Fruit fly (Drosophila melanogaster) whole organism, pupa: ENCODE measurements around the gene eEF1gamma.

Source experiments
- CG10348 ChIP-seq: fragments of 200-800 bp; sonication (Bioruptor generic); IDR thresholded peaks from 2 replicates; pipeline ENCODE4 v1.3.6; 2022; ENCODE audit warnings: missing biosample characterization, missing genetic modification characterization
- CG12605 ChIP-seq: fragments of 200-800 bp; sonication (Bioruptor generic); IDR thresholded peaks from 2 replicates; pipeline ENCODE4 v1.3.6; 2022; ENCODE audit warnings: missing biosample characterization, missing genetic modification characterization
- CG13204 ChIP-seq: fragments of 200-800 bp; sonication (Bioruptor generic); optimal IDR thresholded peaks from 2 replicates; lab custom pipeline; 2018; ENCODE audit warnings: missing biosample characterization, mild to moderate bottlenecking, missing genetic modification characterization, moderate library complexity
- CG14655 ChIP-seq: fragments of 200-800 bp; sonication (Bioruptor generic); optimal IDR thresholded peaks from 3 replicates; lab custom pipeline; 2017; ENCODE audit warnings: mild to moderate bottlenecking, missing biosample characterization, missing genetic modification reagents, missing genetic modification characterization
- CG15710 ChIP-seq: fragments of 200-800 bp; sonication (Bioruptor generic); optimal IDR thresholded peaks from 2 replicates; lab custom pipeline; 2018; ENCODE audit warnings: missing biosample characterization, mild to moderate bottlenecking, missing genetic modification characterization, moderate library complexity
- CG17806 ChIP-seq: fragments of 200-800 bp; sonication (Bioruptor generic); optimal IDR thresholded peaks from 2 replicates; lab custom pipeline; 2018; ENCODE audit warnings: missing biosample characterization, mild to moderate bottlenecking, missing genetic modification characterization, moderate library complexity
- CG32121 ChIP-seq: fragments of 200-800 bp; sonication (Bioruptor generic); IDR thresholded peaks from 2 replicates; pipeline ENCODE4 v1.3.6; 2022; ENCODE audit warnings: missing biosample characterization, missing genetic modification characterization
- CG34367 ChIP-seq: fragments of 200-800 bp; sonication (Bioruptor generic); optimal IDR thresholded peaks from 2 replicates; lab custom pipeline; 2018; ENCODE audit warnings: missing biosample characterization, mild to moderate bottlenecking, missing genetic modification characterization
- CG4496 ChIP-seq: fragments of 200-800 bp; sonication (Bioruptor generic); IDR thresholded peaks from 3 replicates; pipeline ENCODE4 v1.3.6; 2022; ENCODE audit warnings: missing biosample characterization, missing genetic modification characterization
- CG8159 ChIP-seq: fragments of 200-800 bp; sonication (Bioruptor generic); optimal IDR thresholded peaks from 3 replicates; lab custom pipeline; 2018; ENCODE audit warnings: missing biosample characterization, mild to moderate bottlenecking, missing genetic modification characterization, moderate library complexity
- CG8301 ChIP-seq: fragments of 200-800 bp; sonication (Bioruptor generic); optimal IDR thresholded peaks from 2 replicates; lab custom pipeline; 2018; ENCODE audit warnings: missing biosample characterization, mild to moderate bottlenecking, missing genetic modification characterization
- CG9948 ChIP-seq: fragments of 200-800 bp; sonication (Bioruptor generic); optimal IDR thresholded peaks from 2 replicates; lab custom pipeline; 2018; ENCODE audit warnings: missing biosample characterization, mild to moderate bottlenecking, missing genetic modification characterization, moderate library complexity
- D1 ChIP-seq: fragments of 200-800 bp; sonication (Bioruptor generic); optimal IDR thresholded peaks from 2 replicates; lab custom pipeline; 2018; ENCODE audit warnings: missing biosample characterization, mild to moderate bottlenecking, missing genetic modification characterization, moderate library complexity
- EcR ChIP-seq: fragments of 200-800 bp; sonication (Bioruptor generic); optimal IDR thresholded peaks from 3 replicates; lab custom pipeline; 2019; ENCODE audit warnings: missing biosample characterization, missing genetic modification characterization, mild to moderate bottlenecking, moderate library complexity, missing genetic modification reagents
- Ets98B ChIP-seq: fragments of 200-800 bp; sonication (Bioruptor generic); IDR thresholded peaks from 2 replicates; pipeline ENCODE4 v1.3.6; 2022; ENCODE audit warnings: missing biosample characterization, missing genetic modification characterization
- Pif1A ChIP-seq: fragments of 200-800 bp; sonication (Bioruptor generic); optimal IDR thresholded peaks from 3 replicates; lab custom pipeline; 2016; ENCODE audit warnings: missing biosample characterization, missing genetic modification characterization
- Pif1B ChIP-seq: fragments of 200-800 bp; sonication (Bioruptor generic); optimal IDR thresholded peaks from 3 replicates; lab custom pipeline; 2016; ENCODE audit warnings: missing biosample characterization, missing genetic modification characterization
- Snoo ChIP-seq: fragments of 200-800 bp; sonication (Bioruptor generic); optimal IDR thresholded peaks from 3 replicates; lab custom pipeline; 2017; ENCODE audit warnings: missing biosample characterization, mild to moderate bottlenecking, missing genetic modification characterization, inconsistent platforms
- fd96Ca ChIP-seq: fragments of 200-800 bp; sonication (Bioruptor generic); IDR thresholded peaks from 3 replicates; pipeline ENCODE4 v1.3.6; 2022; ENCODE audit warnings: missing biosample characterization, missing genetic modification characterization
- gl ChIP-seq: fragments of 200-800 bp; sonication (Bioruptor generic); optimal IDR thresholded peaks from 2 replicates; lab custom pipeline; 2018; ENCODE audit warnings: missing biosample characterization, mild to moderate bottlenecking, missing genetic modification characterization
- rn ChIP-seq: fragments of 200-800 bp; sonication (Bioruptor generic); IDR thresholded peaks from 2 replicates; pipeline ENCODE4 v1.3.6; 2022; ENCODE audit warnings: missing biosample characterization, missing genetic modification characterization

The eEF1gamma gene

DNA sequence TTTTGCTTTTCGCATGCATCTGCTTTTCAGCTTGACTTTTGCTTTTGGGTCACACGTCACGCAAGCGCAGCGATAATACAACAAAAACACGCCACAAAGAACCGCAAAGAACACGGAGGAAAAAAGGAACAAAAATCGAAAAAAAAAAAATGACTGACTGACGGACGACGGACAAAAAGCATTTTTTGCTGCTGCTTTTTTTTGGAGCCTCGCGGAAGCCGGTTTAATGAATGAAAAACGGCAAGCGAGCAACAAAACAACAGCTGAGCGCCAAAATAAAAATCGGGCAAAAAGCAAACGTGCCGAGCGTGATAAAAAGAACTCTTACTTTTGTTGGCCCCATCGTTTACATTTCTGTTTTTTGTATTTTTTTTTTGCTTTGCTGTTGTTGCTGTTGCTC, 34.4 kb downstream of the eEF1gamma start:
- TF ChIP-seq Ets98B (GFP tag; lab: Robert Waterston, UW) (no peak), CG12605 (GFP tag; lab: Robert Waterston, UW) (peak; percentile 61), CG32121 (GFP tag; lab: Robert Waterston, UW) (no peak), Pif1B (GFP tag; lab: Kevin White, UChicago) (peak; percentile 72), Snoo (tag; lab: Kevin White, UChicago) (peak; percentile 85), CG14655 (peak; percentile 7), CG10348 (GFP tag; lab: Robert Waterston, UW) (no peak), fd96Ca (GFP tag; lab: Robert Waterston, UW) (peak; percentile 49; the same call in 1 of the 3 replicates), CG34367 (tag; lab: Kevin White, UChicago) (peak; percentile 85), gl (tag; lab: Kevin White, UChicago) (peak; percentile 98), CG9948 (tag; lab: Kevin White, UChicago) (peak; percentile 73), CG4496 (peak; percentile 73), CG8301 (tag; lab: Kevin White, UChicago) (peak; percentile 19), CG13204 (GFP tag; lab: Kevin White, UChicago) (peak; percentile 93), Pif1A (peak; percentile 76), CG8159 (tag; lab: Kevin White, UChicago) (peak; percentile 90), CG17806 (tag; lab: Kevin White, UChicago) (peak; percentile 81), CG15710 (peak; percentile 91), D1 (tag; lab: Kevin White, UChicago) (peak; percentile 66), rn (GFP tag; lab: Robert Waterston, UW) (0 out of 2 replicates have a peak, but pooled peaks have one; percentile 16), EcR (GFP tag; lab: Kevin White, UChicago) (peak; percentile 58)

DNA sequence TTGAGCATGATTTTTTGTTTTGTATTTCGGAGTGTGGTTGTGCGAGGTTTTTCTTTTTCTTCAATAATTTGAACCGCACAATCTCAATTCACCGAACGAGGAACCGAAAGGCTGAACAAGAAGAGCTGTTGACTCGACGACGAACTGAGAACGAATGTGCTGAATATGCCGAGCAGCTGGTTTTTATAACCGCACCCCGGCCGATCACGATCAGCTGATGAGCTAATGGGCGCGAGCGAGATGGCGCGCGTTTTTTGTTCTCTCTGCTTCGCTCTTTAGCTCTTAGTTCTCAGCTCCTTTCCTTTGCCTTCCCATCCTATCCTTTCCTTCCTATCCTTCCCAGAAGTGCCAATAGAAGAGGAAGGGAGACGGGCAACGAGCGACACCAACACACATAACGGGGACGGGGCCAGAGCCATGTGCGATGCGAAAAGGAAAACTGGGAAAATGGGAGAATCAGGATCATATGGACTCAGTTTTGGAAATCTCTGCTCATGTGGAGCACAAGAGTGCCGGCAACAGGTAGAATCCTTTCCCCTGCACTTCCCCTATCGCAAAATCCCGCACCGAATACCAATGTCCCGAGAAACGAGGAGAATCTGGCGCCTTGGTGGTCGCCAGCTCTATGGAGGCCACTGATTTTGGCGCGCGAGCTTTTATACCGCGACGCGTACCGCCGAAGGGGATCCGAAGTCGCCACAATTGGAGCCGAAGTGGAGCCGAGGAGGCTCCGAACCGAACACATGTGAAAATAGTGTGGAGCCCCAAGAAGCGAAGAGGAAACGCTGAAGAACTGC, 35.4 kb downstream of the eEF1gamma start, which contains the start of gene stg:
stg (minus strand) TSS at position 635 of the 797 bp plus-strand sequence.
- TF ChIP-seq CG32121 (GFP tag; lab: Robert Waterston, UW) (peak; percentile 8; the same call in 1 of the 2 replicates), CG4496 (peak; percentile 35; the same call in 2 of the 3 replicates), CG12605 (GFP tag; lab: Robert Waterston, UW) (0 out of 2 replicates have a peak, but pooled peaks have one; percentile 7), CG13204 (GFP tag; lab: Kevin White, UChicago) (no peak), rn (GFP tag; lab: Robert Waterston, UW) (no peak)

DNA sequence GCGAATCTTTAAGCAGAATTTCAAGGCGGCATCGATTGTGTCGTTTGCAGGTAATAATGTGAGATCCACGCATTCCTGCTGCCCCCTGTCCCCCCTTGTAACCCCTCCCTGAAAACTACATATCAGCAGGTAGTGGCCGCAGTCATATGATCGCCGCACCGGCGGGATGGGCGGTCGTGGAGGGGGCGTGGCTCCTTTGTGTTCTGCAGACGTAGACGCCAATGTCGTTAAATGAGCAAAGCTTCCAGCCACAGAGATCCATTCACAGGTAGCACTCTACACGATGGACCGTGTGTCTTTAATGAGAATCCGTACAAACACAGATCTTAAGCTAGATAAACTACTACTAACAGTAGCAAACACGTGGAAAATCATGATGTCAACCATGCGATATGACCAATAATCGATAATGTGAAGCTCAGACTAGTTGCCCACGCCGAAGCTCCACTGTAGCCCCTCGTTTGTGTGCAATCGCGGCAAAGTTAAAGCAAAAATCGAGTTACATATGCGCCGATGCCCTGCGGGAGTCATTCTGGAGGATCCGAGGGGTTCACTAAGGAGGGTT, 36.1 kb downstream of the eEF1gamma start, which contains the start of gene CG45544:
CG45544 (plus strand) TSS at position 523 of the 565 bp plus-strand sequence.
- TF ChIP-seq fd96Ca (GFP tag; lab: Robert Waterston, UW) (peak; percentile 95), Ets98B (GFP tag; lab: Robert Waterston, UW) (peak; percentile 68), Pif1A (peak; percentile 91), CG13204 (GFP tag; lab: Kevin White, UChicago) (peak; percentile 88), CG8159 (tag; lab: Kevin White, UChicago) (peak; percentile 96), D1 (tag; lab: Kevin White, UChicago) (peak; percentile 57), CG17806 (tag; lab: Kevin White, UChicago) (peak; percentile 96), Pif1B (GFP tag; lab: Kevin White, UChicago) (peak; percentile 95), CG15710 (peak; percentile 97), rn (GFP tag; lab: Robert Waterston, UW) (peak; percentile 76), CG12605 (GFP tag; lab: Robert Waterston, UW) (peak; percentile 73), gl (tag; lab: Kevin White, UChicago) (peak; percentile 94), CG10348 (GFP tag; lab: Robert Waterston, UW) (no peak), CG8301 (tag; lab: Kevin White, UChicago) (peak; percentile 85), EcR (GFP tag; lab: Kevin White, UChicago) (peak; percentile 64), CG4496 (peak; percentile 89), CG14655 (peak; percentile 88), CG34367 (tag; lab: Kevin White, UChicago) (peak; percentile 94), Snoo (tag; lab: Kevin White, UChicago) (peak; percentile 87), CG9948 (tag; lab: Kevin White, UChicago) (peak; percentile 95), CG32121 (GFP tag; lab: Robert Waterston, UW) (0 out of 2 replicates have a peak, but pooled peaks have one; percentile 5)

DNA sequence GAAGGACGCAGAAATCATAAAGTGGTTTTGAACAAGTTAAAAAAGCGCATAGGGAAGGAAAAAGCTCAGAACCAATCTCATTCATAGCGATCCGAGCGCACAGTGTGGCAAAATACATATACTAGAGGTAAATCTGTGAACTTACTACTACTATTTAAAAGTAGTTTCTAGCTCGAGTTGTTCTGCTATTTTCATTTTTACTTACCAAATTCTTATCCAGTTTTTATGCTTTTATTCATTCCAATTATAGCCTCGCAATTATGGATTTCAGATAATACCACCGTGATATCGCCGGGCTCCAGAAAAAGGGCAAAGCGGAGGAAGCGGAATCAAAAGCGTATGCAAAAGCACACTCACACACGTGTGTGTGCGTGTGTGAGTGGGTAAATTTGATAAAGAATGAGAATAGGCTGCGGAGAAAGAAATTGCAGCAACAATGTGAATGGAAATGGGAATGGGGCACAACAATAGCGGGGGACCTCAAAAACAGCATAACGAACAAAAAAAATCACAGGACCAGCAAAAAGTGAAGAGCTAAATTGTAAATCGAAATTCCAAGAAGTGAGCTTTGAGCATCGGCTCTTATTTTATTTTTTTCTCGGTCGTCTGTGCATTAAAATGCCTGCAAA, 37.0 kb downstream of the eEF1gamma start:
- TF ChIP-seq CG4496: peak; percentile 86
- no peak for TF ChIP-seq CG32121 (GFP tag; lab: Robert Waterston, UW)
- peak; percentile 61 for TF ChIP-seq CG14655
- TF ChIP-seq CG13204 (GFP tag; lab: Kevin White, UChicago): no peak
- TF ChIP-seq CG8301 (tag; lab: Kevin White, UChicago): peak; percentile 38
- no peak for TF ChIP-seq EcR (GFP tag; lab: Kevin White, UChicago)
- peak; percentile 80 for TF ChIP-seq CG9948 (tag; lab: Kevin White, UChicago)
- TF ChIP-seq Ets98B (GFP tag; lab: Robert Waterston, UW): peak; percentile 45; the same call in 1 of the 2 replicates
- peak; percentile 79 for TF ChIP-seq CG34367 (tag; lab: Kevin White, UChicago)
- TF ChIP-seq CG17806 (tag; lab: Kevin White, UChicago): peak; percentile 83
- TF ChIP-seq rn (GFP tag; lab: Robert Waterston, UW): 0 out of 2 replicates have a peak, but pooled peaks have one; percentile 20
- peak; percentile 30; the same call in 1 of the 2 replicates for TF ChIP-seq CG12605 (GFP tag; lab: Robert Waterston, UW)
- TF ChIP-seq CG8159 (tag; lab: Kevin White, UChicago): peak; percentile 87
- peak; percentile 31 for TF ChIP-seq D1 (tag; lab: Kevin White, UChicago)
- TF ChIP-seq CG10348 (GFP tag; lab: Robert Waterston, UW): no peak
- peak; percentile 71 for TF ChIP-seq CG15710
- peak; percentile 77 for TF ChIP-seq Pif1A
- peak; percentile 51 for TF ChIP-seq Snoo (tag; lab: Kevin White, UChicago)
- TF ChIP-seq Pif1B (GFP tag; lab: Kevin White, UChicago): peak; percentile 22
- peak; percentile 54; the same call in 2 of the 3 replicates for TF ChIP-seq fd96Ca (GFP tag; lab: Robert Waterston, UW)
- TF ChIP-seq gl (tag; lab: Kevin White, UChicago): peak; percentile 70
